Worm (Caenorhabditis elegans) whole organism, L3 larva: Measurements from ENCODE around the gene nspg-13.

Source experiments
- ceh-16 ChIP-seq: sonication (generic microtip); optimal IDR thresholded peaks from 2 replicates; lab custom pipeline; 2017; ENCODE audit warnings: missing biosample characterization, missing genetic modification characterization
- fkh-10 ChIP-seq: sonication (generic microtip); optimal IDR thresholded peaks from 2 replicates; lab custom pipeline; 2017; ENCODE audit warnings: missing biosample characterization, missing genetic modification reagents, missing genetic modification characterization
- pha-4 ChIP-seq: fragments of 150-350 bp; optimal IDR thresholded peaks from 2 replicates; lab custom pipeline; 2014; ENCODE audit warnings: missing biosample characterization, missing genetic modification reagents, missing genetic modification characterization
- ztf-11 ChIP-seq: fragments of 150-350 bp; optimal IDR thresholded peaks from 2 replicates; lab custom pipeline; 2014; ENCODE audit warnings: missing biosample characterization, missing genetic modification characterization

DNA sequence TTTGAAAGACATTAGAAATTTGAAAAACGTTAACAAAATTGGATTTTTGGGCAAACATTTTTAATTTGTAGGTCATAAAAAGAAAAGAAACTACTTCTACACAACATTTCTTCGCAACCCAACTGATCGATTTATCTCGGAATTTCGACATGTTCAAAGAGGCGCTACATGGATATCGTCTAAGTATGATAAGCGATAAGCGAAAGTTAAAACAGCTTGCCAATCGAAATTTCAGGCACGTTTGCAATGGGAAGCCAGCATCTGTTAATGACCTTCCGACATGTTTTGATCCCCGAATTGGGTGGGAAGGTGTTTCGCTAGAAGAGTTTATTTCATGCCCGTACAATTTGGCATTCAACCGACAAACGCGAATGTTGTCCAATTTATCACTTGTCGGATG is 21.8 kb downstream of the nspg-13 start:
- no peak for TF ChIP-seq ceh-16 (tag; lab: Kevin White, UChicago)
- TF ChIP-seq pha-4 (tag; lab: Kevin White, UChicago), result no peak
- no peak for TF ChIP-seq fkh-10 (GFP tag; lab: Kevin White, UChicago)
- no peak for TF ChIP-seq ztf-11 (tag; lab: Kevin White, UChicago)
